Fruit fly (Drosophila melanogaster) whole organism, prepupa: ENCODE results near the gene CG32576.

Experiments used
- CG10631 ChIP-seq: fragments of 200-800 bp; sonication (Bioruptor generic); optimal IDR thresholded peaks from 2 replicates; lab custom pipeline; 2016; ENCODE audit warnings: missing biosample characterization, missing genetic modification characterization
- CG10669 ChIP-seq: fragments of 200-800 bp; sonication (Bioruptor generic); optimal IDR thresholded peaks from 3 replicates; lab custom pipeline; 2018; ENCODE audit warnings: missing biosample characterization, mild to moderate bottlenecking, missing genetic modification characterization, moderate library complexity
- CG11294 ChIP-seq: fragments of 200-800 bp; sonication (Bioruptor generic); IDR thresholded peaks from 2 replicates; pipeline ENCODE4 v1.3.6; 2022; ENCODE audit warnings: missing biosample characterization, missing genetic modification characterization
- CG15336 ChIP-seq: fragments of 200-800 bp; sonication (Bioruptor generic); IDR thresholded peaks from 2 replicates; pipeline ENCODE4 v1.3.6; 2022; ENCODE audit warnings: missing biosample characterization, missing genetic modification characterization
- CG1621 ChIP-seq: fragments of 200-800 bp; sonication (Bioruptor generic); optimal IDR thresholded peaks from 3 replicates; lab custom pipeline; 2018; ENCODE audit warnings: missing biosample characterization, mild to moderate bottlenecking, missing genetic modification characterization
- CG16779 ChIP-seq: fragments of 200-800 bp; sonication (Bioruptor generic); optimal IDR thresholded peaks from 3 replicates; lab custom pipeline; 2017; ENCODE audit warnings: missing biosample characterization, mild to moderate bottlenecking, missing genetic modification characterization
- CG32006 ChIP-seq: fragments of 200-800 bp; sonication (Bioruptor generic); optimal IDR thresholded peaks from 3 replicates; lab custom pipeline; 2017; ENCODE audit warnings: missing biosample characterization, mild to moderate bottlenecking, missing genetic modification characterization
- CG34406 ChIP-seq: fragments of 200-800 bp; sonication (Bioruptor generic); optimal IDR thresholded peaks from 3 replicates; lab custom pipeline; 2016; ENCODE audit warnings: missing biosample characterization, missing genetic modification characterization
- CG3919 ChIP-seq: fragments of 200-800 bp; sonication (Bioruptor generic); optimal IDR thresholded peaks from 3 replicates; lab custom pipeline; 2016; ENCODE audit warnings: missing biosample characterization, missing genetic modification characterization
- CG4318 ChIP-seq: fragments of 200-800 bp; sonication (Bioruptor generic); optimal IDR thresholded peaks from 3 replicates; lab custom pipeline; 2017; ENCODE audit warnings: missing biosample characterization, mild to moderate bottlenecking, missing genetic modification characterization
- CG6163 ChIP-seq: fragments of 200-800 bp; sonication (Bioruptor generic); IDR thresholded peaks from 3 replicates; pipeline ENCODE4 v1.3.6; 2022; ENCODE audit warnings: missing biosample characterization, missing genetic modification characterization
- CG6792 ChIP-seq: fragments of 200-800 bp; sonication (Bioruptor generic); optimal IDR thresholded peaks from 3 replicates; lab custom pipeline; 2016; ENCODE audit warnings: missing biosample characterization, missing genetic modification characterization
- CG6808 ChIP-seq: fragments of 200-800 bp; sonication (Bioruptor generic); optimal IDR thresholded peaks from 3 replicates; lab custom pipeline; 2017; ENCODE audit warnings: missing biosample characterization, missing genetic modification characterization, mild to moderate bottlenecking, moderate library complexity, missing genetic modification reagents
- CG7368 ChIP-seq: fragments of 200-800 bp; sonication (Bioruptor generic); optimal IDR thresholded peaks from 3 replicates; lab custom pipeline; 2016; ENCODE audit warnings: missing biosample characterization, missing genetic modification characterization
- CG8319 ChIP-seq: fragments of 200-800 bp; sonication (Bioruptor generic); optimal IDR thresholded peaks from 3 replicates; lab custom pipeline; 2016; ENCODE audit warnings: missing biosample characterization, missing genetic modification characterization
- CG9139 ChIP-seq: fragments of 200-800 bp; sonication (Bioruptor generic); optimal IDR thresholded peaks from 3 replicates; lab custom pipeline; 2017; ENCODE audit warnings: missing biosample characterization, mild to moderate bottlenecking, missing genetic modification characterization
- Eip78C ChIP-seq: fragments of 200-800 bp; sonication (Bioruptor generic); peaks from one replicate; lab custom pipeline; 2016; ENCODE audit warnings: missing biosample characterization, missing genetic modification characterization
- Eip93F ChIP-seq: fragments of 200-800 bp; sonication (Bioruptor generic); optimal IDR thresholded peaks from 2 replicates; lab custom pipeline; 2016; ENCODE audit warnings: missing biosample characterization, mild to moderate bottlenecking, missing genetic modification characterization
- Ets96B ChIP-seq: fragments of 200-800 bp; optimal IDR thresholded peaks from 2 replicates; lab custom pipeline; 2019; ENCODE audit warnings: missing biosample characterization, mild to moderate bottlenecking, missing genetic modification characterization, moderate library complexity
- Hr38 ChIP-seq: sonication (Bioruptor generic); optimal IDR thresholded peaks from 2 replicates; lab custom pipeline; 2016; ENCODE audit warnings: missing biosample characterization, missing genetic modification characterization
- Hr4 ChIP-seq: fragments of 200-800 bp; sonication (Bioruptor generic); optimal IDR thresholded peaks from 3 replicates; lab custom pipeline; 2016; ENCODE audit warnings: missing biosample characterization, missing genetic modification characterization
- Lpt ChIP-seq: fragments of 200-800 bp; sonication (Bioruptor generic); optimal IDR thresholded peaks from 3 replicates; lab custom pipeline; 2016; ENCODE audit warnings: missing biosample characterization, missing genetic modification characterization
- Met ChIP-seq: fragments of 200-800 bp; sonication (Bioruptor generic); optimal IDR thresholded peaks from 3 replicates; lab custom pipeline; 2016; ENCODE audit warnings: missing biosample characterization, missing genetic modification characterization
- OdsH ChIP-seq: fragments of 200-800 bp; sonication (Bioruptor generic); optimal IDR thresholded peaks from 3 replicates; lab custom pipeline; 2016; ENCODE audit warnings: missing biosample characterization, missing genetic modification characterization
- Smox ChIP-seq: fragments of 200-800 bp; sonication (Bioruptor generic); optimal IDR thresholded peaks from 3 replicates; lab custom pipeline; 2016; ENCODE audit warnings: missing biosample characterization, missing genetic modification characterization
- Sox102F ChIP-seq: fragments of 200-800 bp; sonication (Bioruptor generic); optimal IDR thresholded peaks from 2 replicates; lab custom pipeline; 2016; ENCODE audit warnings: missing biosample characterization, mild to moderate bottlenecking, missing genetic modification characterization
- Sox15 ChIP-seq: fragments of 200-800 bp; sonication (Bioruptor generic); optimal IDR thresholded peaks from 3 replicates; lab custom pipeline; 2016; ENCODE audit warnings: missing biosample characterization, missing genetic modification characterization
- achi ChIP-seq: fragments of 200-800 bp; sonication (Bioruptor generic); optimal IDR thresholded peaks from 3 replicates; lab custom pipeline; 2016; ENCODE audit warnings: missing biosample characterization, missing genetic modification characterization
- acj6 ChIP-seq: fragments of 200-800 bp; sonication (Bioruptor generic); optimal IDR thresholded peaks from 3 replicates; lab custom pipeline; 2016; ENCODE audit warnings: missing biosample characterization, missing genetic modification characterization
- dac ChIP-seq: fragments of 200-800 bp; sonication (Bioruptor generic); optimal IDR thresholded peaks from 2 replicates; lab custom pipeline; 2017; ENCODE audit warnings: missing biosample characterization, mild to moderate bottlenecking, missing genetic modification characterization
- dsx ChIP-seq: fragments of 200-800 bp; optimal IDR thresholded peaks from 3 replicates; lab custom pipeline; 2019; ENCODE audit warnings: missing biosample characterization, mild to moderate bottlenecking, missing genetic modification characterization, moderate library complexity; ENCODE audit not compliant: poor library complexity, severe bottlenecking
- eg ChIP-seq: fragments of 200-800 bp; sonication (Bioruptor generic); IDR thresholded peaks from 3 replicates; pipeline ENCODE4 v1.3.6; 2022; ENCODE audit warnings: missing biosample characterization, missing genetic modification characterization
- esn ChIP-seq: fragments of 200-800 bp; sonication (Bioruptor generic); optimal IDR thresholded peaks from 2 replicates; lab custom pipeline; 2016; ENCODE audit warnings: missing biosample characterization, mild to moderate bottlenecking, missing genetic modification characterization, moderate library complexity
- fd59A ChIP-seq: fragments of 200-800 bp; sonication (Bioruptor generic); optimal IDR thresholded peaks from 2 replicates; lab custom pipeline; 2017; ENCODE audit warnings: missing biosample characterization, mild to moderate bottlenecking, missing genetic modification characterization, missing genetic modification reagents
- fkh ChIP-seq: fragments of 200-800 bp; sonication (Bioruptor generic); optimal IDR thresholded peaks from 3 replicates; lab custom pipeline; 2017; ENCODE audit warnings: missing biosample characterization, mild to moderate bottlenecking, missing genetic modification characterization, moderate library complexity
- pdm3 ChIP-seq: fragments of 200-800 bp; sonication (Bioruptor generic); optimal IDR thresholded peaks from 3 replicates; lab custom pipeline; 2016; ENCODE audit warnings: missing biosample characterization, missing genetic modification characterization
- salr ChIP-seq, 2 experiments: fragments of 200-800 bp; sonication (Bioruptor generic); optimal IDR thresholded peaks; 3 replicates each; lab custom pipeline; 2016 to 2018; ENCODE audit warnings: missing biosample characterization in 2 of 2, missing genetic modification characterization in 2 of 2, mild to moderate bottlenecking in 1 of 2
- spab ChIP-seq: fragments of 200-800 bp; sonication (Bioruptor generic); optimal IDR thresholded peaks from 2 replicates; lab custom pipeline; 2017; ENCODE audit warnings: missing biosample characterization, mild to moderate bottlenecking, missing genetic modification characterization, missing genetic modification reagents
- ss ChIP-seq, 2 experiments: fragments of 200-800 bp; sonication (Bioruptor generic); optimal IDR thresholded peaks; 2 replicates in 1 of 2; 3 replicates in 1 of 2; lab custom pipeline; 2017 to 2018; ENCODE audit warnings: mild to moderate bottlenecking in 2 of 2, missing biosample characterization in 2 of 2, missing genetic modification characterization in 2 of 2, moderate library complexity in 1 of 2
- svp ChIP-seq: fragments of 200-800 bp; sonication (Bioruptor generic); peaks from one replicate; lab custom pipeline; 2016; ENCODE audit warnings: missing biosample characterization, missing genetic modification characterization
- topi ChIP-seq: fragments of 200-800 bp; sonication (Bioruptor generic); optimal IDR thresholded peaks from 3 replicates; lab custom pipeline; 2016; ENCODE audit warnings: missing biosample characterization, missing genetic modification characterization
- vri ChIP-seq: fragments of 200-800 bp; sonication (Bioruptor generic); optimal IDR thresholded peaks from 3 replicates; lab custom pipeline; 2016; ENCODE audit warnings: missing biosample characterization, mild to moderate bottlenecking, missing genetic modification characterization

Gene CG32576

DNA sequence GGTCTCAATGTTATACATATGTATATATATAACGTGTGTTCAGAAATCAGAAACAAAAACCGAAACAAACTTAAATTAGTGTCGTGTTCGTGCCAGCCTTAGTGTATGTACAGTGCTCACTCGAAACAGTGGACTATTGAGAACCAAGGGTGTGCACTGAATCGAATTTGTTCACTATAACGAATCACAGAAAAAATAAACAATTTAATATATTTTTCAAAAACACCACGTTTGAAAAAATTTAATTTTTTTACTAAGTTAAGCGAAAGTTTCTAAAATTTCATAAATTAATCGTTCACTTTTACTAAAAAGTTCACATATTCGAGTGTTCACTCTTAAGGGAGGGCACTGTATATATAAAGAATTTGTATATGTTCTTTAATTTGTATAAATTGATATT is 3.1 kb downstream of the CG32576 start (continued):
- TF ChIP-seq fkh (GFP tag; lab: Kevin White, UChicago) (no peak), Eip93F (GFP tag; lab: Kevin White, UChicago) (no peak), pdm3 (GFP tag; lab: Kevin White, UChicago) (peak; percentile 27), CG32006 (no peak), Ets96B (tag; lab: Kevin White, UChicago) (no peak), CG6792 (peak; percentile 20), Hr4 (GFP tag; lab: Kevin White, UChicago) (peak; percentile 9)

- no peak for TF ChIP-seq esn
- peak; percentile 93 for TF ChIP-seq svp (GFP tag; lab: Kevin White, UChicago)
- peak; percentile 34 for TF ChIP-seq fkh (GFP tag; lab: Kevin White, UChicago)
- peak; percentile 78 for TF ChIP-seq vri (GFP tag; lab: Kevin White, UChicago)
- TF ChIP-seq CG15336 (GFP tag; lab: Robert Waterston, UW), result no peak
- TF ChIP-seq acj6 (GFP tag; lab: Kevin White, UChicago), result no peak
- no peak for TF ChIP-seq Ets96B (tag; lab: Kevin White, UChicago)
- TF ChIP-seq Eip78C, result peak; percentile 20
- TF ChIP-seq Met (GFP tag; lab: Kevin White, UChicago), result no peak
- TF ChIP-seq CG10669 (GFP tag; lab: Kevin White, UChicago), result no peak
Observed at dm6 chrX:16281717-16282529, 6.4 kb downstream of the CG32576 start.

- TF ChIP-seq ss (GFP tag; optimal IDR thresholded peaks at IDR 0.05; lab: Kevin White, UChicago), result no peak
- no peak for TF ChIP-seq spab
Observed at dm6 chrX:16281305-16281704, 7.0 kb downstream of the CG32576 start.

DNA sequence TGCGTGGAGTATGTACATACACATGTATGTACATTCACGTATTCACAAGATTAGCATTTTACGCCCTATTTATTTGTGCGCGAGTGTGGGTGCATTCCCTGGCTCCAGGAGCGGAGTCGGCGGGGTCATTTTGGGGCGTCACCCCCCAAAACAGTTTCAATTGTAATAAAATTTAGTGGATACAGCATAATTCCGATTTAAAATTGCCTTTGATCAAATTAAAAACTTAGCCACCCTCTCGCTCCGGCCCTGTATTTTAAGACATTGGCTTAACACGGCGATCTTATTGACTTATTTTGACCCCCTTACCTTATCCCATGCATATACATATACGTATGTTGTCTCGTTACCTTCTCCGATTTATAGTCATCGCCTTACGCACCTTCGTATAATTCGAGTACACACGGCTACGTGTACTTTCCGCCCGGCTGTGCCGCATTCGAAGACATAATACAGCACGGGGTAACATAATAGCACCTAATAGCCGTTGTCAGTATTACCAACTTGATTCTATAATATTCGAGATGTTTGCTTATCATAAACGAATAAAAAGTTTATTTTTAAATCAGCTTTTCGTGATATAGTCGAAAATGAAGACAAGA is 8.9 kb downstream of the CG32576 start:
- TF ChIP-seq CG6163, result peak; percentile 96
- peak; percentile 91 for TF ChIP-seq OdsH (GFP tag; lab: Kevin White, UChicago)
- TF ChIP-seq svp (GFP tag; lab: Kevin White, UChicago), result peak; percentile 98
- peak; percentile 58 for TF ChIP-seq dac
- peak; percentile 72 for TF ChIP-seq CG9139 (GFP tag; lab: Kevin White, UChicago)
- peak; percentile 74 for TF ChIP-seq Lpt (GFP tag; lab: Kevin White, UChicago)
- TF ChIP-seq achi (GFP tag; lab: Kevin White, UChicago), result peak; percentile 87
- peak; percentile 94 for TF ChIP-seq CG7368 (GFP tag; lab: Kevin White, UChicago)
- TF ChIP-seq salr (GFP tag; optimal IDR thresholded peaks at IDR 0.05; lab: Kevin White, UChicago), result peak; percentile 65 to 79
- peak; percentile 87 for TF ChIP-seq Sox102F (GFP tag; lab: Kevin White, UChicago)
- TF ChIP-seq Hr4 (GFP tag; lab: Kevin White, UChicago), result peak; percentile 91
- TF ChIP-seq CG16779 (tag; lab: Kevin White, UChicago), result peak; percentile 75
- TF ChIP-seq CG15336 (GFP tag; lab: Robert Waterston, UW), result peak; percentile 87
- peak; percentile 84 for TF ChIP-seq Smox (GFP tag; lab: Kevin White, UChicago)
- TF ChIP-seq acj6 (GFP tag; lab: Kevin White, UChicago), result peak; percentile 89
- peak; percentile 86 for TF ChIP-seq CG1621
- peak; percentile 88 for TF ChIP-seq CG10631
- peak; percentile 96 for TF ChIP-seq eg (GFP tag; lab: Robert Waterston, UW)
- peak; percentile 84 for TF ChIP-seq CG4318 (GFP tag; lab: Kevin White, UChicago)
- TF ChIP-seq Hr38 (GFP tag; lab: Kevin White, UChicago), result peak; percentile 5
- peak; percentile 89 for TF ChIP-seq CG34406 (GFP tag; lab: Kevin White, UChicago)
- peak; percentile 95 for TF ChIP-seq Sox15 (GFP tag; lab: Kevin White, UChicago)
- TF ChIP-seq CG8319 (GFP tag; lab: Kevin White, UChicago), result peak; percentile 90
- peak; percentile 87 for TF ChIP-seq CG11294 (GFP tag; lab: Robert Waterston, UW)
- peak; percentile 92 for TF ChIP-seq topi (GFP tag; lab: Kevin White, UChicago)
- TF ChIP-seq fd59A, result peak; percentile 81
- peak; percentile 87 for TF ChIP-seq CG10669 (GFP tag; lab: Kevin White, UChicago)
- TF ChIP-seq dsx (GFP tag; lab: Kevin White, UChicago), result peak; percentile 68
- peak; percentile 61 to 86 for TF ChIP-seq ss (GFP tag; optimal IDR thresholded peaks at IDR 0.05; lab: Kevin White, UChicago)
- TF ChIP-seq CG6808 (GFP tag; lab: Kevin White, UChicago), result peak; percentile 76
- TF ChIP-seq CG3919 (GFP tag; lab: Kevin White, UChicago), result peak; percentile 93
- peak; percentile 83 for TF ChIP-seq Ets96B (tag; lab: Kevin White, UChicago)
- peak; percentile 73 for TF ChIP-seq vri (GFP tag; lab: Kevin White, UChicago)
- peak; percentile 88 for TF ChIP-seq esn
